Fruit fly (Drosophila melanogaster) whole organism, embryonic: ENCODE measurements around the gene na.

Experiments used
- Ada2b ChIP-seq: fragments of 200-800 bp; sonication (Bioruptor generic); IDR thresholded peaks from 2 replicates; pipeline ENCODE4 v1.3.6; 2022; ENCODE audit warnings: missing biosample characterization, missing genetic modification characterization
- Antp ChIP-seq: fragments of 200-800 bp; sonication (Bioruptor generic); optimal IDR thresholded peaks from 3 replicates; lab custom pipeline; 2016; ENCODE audit warnings: missing biosample characterization, missing genetic modification characterization
- B-H2 ChIP-seq: fragments of 200-800 bp; sonication (Bioruptor generic); optimal IDR thresholded peaks from 2 replicates; lab custom pipeline; 2018; ENCODE audit warnings: missing biosample characterization, mild to moderate bottlenecking, missing genetic modification characterization
- CG10431 ChIP-seq: fragments of 200-800 bp; sonication (Bioruptor generic); optimal IDR thresholded peaks from 3 replicates; lab custom pipeline; 2018; ENCODE audit warnings: missing biosample characterization, mild to moderate bottlenecking, missing genetic modification characterization
- CG11085 ChIP-seq: fragments of 200-800 bp; sonication (Bioruptor generic); IDR thresholded peaks from 2 replicates; pipeline ENCODE4 v1.3.6; 2022; ENCODE audit warnings: missing biosample characterization, missing genetic modification characterization
- CG12236 ChIP-seq: fragments of 200-800 bp; sonication (Bioruptor generic); optimal IDR thresholded peaks from 2 replicates; lab custom pipeline; 2016; ENCODE audit warnings: missing biosample characterization, missing genetic modification characterization
- CG18764 ChIP-seq: fragments of 200-800 bp; sonication (Bioruptor generic); optimal IDR thresholded peaks from 3 replicates; lab custom pipeline; 2016; ENCODE audit warnings: missing biosample characterization, missing genetic modification characterization
- CG2202 ChIP-seq: fragments of 200-800 bp; sonication (Bioruptor generic); optimal IDR thresholded peaks from 2 replicates; lab custom pipeline; 2018; ENCODE audit warnings: missing biosample characterization, mild to moderate bottlenecking, missing genetic modification characterization
- CG2678 ChIP-seq: fragments of 200-800 bp; sonication (Bioruptor generic); optimal IDR thresholded peaks from 3 replicates; lab custom pipeline; 2019; ENCODE audit warnings: missing biosample characterization, mild to moderate bottlenecking, missing genetic modification characterization, moderate library complexity
- CG30020 ChIP-seq: fragments of 200-800 bp; optimal IDR thresholded peaks from 2 replicates; lab custom pipeline; 2019; ENCODE audit warnings: missing biosample characterization, mild to moderate bottlenecking, missing genetic modification characterization, moderate library complexity
- CG30403 ChIP-seq: fragments of 200-800 bp; sonication (Bioruptor generic); optimal IDR thresholded peaks from 3 replicates; lab custom pipeline; 2016; ENCODE audit warnings: missing biosample characterization, missing genetic modification characterization
- CG4707 ChIP-seq: fragments of 200-800 bp; sonication (Bioruptor generic); optimal IDR thresholded peaks from 2 replicates; lab custom pipeline; 2018; ENCODE audit warnings: missing biosample characterization, mild to moderate bottlenecking, missing genetic modification characterization, moderate library complexity
- CG7271 ChIP-seq: fragments of 200-800 bp; sonication (Bioruptor generic); optimal IDR thresholded peaks from 2 replicates; lab custom pipeline; 2018; ENCODE audit warnings: missing biosample characterization, mild to moderate bottlenecking, missing genetic modification characterization, moderate library complexity
- CG9215 ChIP-seq: fragments of 200-800 bp; sonication (Bioruptor generic); IDR thresholded peaks from 2 replicates; pipeline ENCODE4 v1.3.6; 2022; ENCODE audit warnings: missing biosample characterization, missing genetic modification characterization
- CG9437 ChIP-seq: fragments of 200-800 bp; sonication (Bioruptor generic); optimal IDR thresholded peaks from 2 replicates; lab custom pipeline; 2018; ENCODE audit warnings: missing biosample characterization, mild to moderate bottlenecking, missing genetic modification characterization
- CHES-1-like ChIP-seq: fragments of 200-800 bp; sonication (Bioruptor generic); optimal IDR thresholded peaks from 2 replicates; lab custom pipeline; 2016; ENCODE audit warnings: missing biosample characterization, missing genetic modification characterization
- CkIIα-i1 ChIP-seq: fragments of 200-800 bp; sonication (Bioruptor generic); IDR thresholded peaks from 2 replicates; pipeline ENCODE4 v1.3.6; 2022; ENCODE audit warnings: missing biosample characterization, missing genetic modification characterization
- CoRest ChIP-seq: fragments of 200-800 bp; sonication (Bioruptor generic); optimal IDR thresholded peaks from 3 replicates; lab custom pipeline; 2018; ENCODE audit warnings: missing biosample characterization, mild to moderate bottlenecking, missing genetic modification characterization, moderate library complexity
- D ChIP-seq, 2 experiments: fragments of 200-800 bp in 1 of 2; fragments of >200 bp in 1 of 2; sonication (Bioruptor generic) in 1 of 2; optimal IDR thresholded peaks; 2 replicates in 1 of 2; 3 replicates in 1 of 2; lab custom pipeline; 2017; ENCODE audit warnings: mild to moderate bottlenecking in 1 of 2, missing biosample characterization in 1 of 2, missing genetic modification characterization in 1 of 2, missing genetic modification reagents in 1 of 2
- D19A ChIP-seq: fragments of 200-800 bp; optimal IDR thresholded peaks from 3 replicates; lab custom pipeline; 2019; ENCODE audit warnings: missing biosample characterization, mild to moderate bottlenecking, missing genetic modification characterization, moderate library complexity
- E2f2 ChIP-seq: fragments of 200-800 bp; sonication (Bioruptor generic); IDR thresholded peaks from 2 replicates; pipeline ENCODE4 v1.3.6; 2022; ENCODE audit warnings: missing biosample characterization, missing genetic modification characterization
- HLH4C ChIP-seq: fragments of 200-800 bp; sonication (Bioruptor generic); IDR thresholded peaks from 3 replicates; pipeline ENCODE4 v1.3.6; 2022; ENCODE audit warnings: missing biosample characterization, missing genetic modification characterization; ENCODE audit not compliant: partially characterized antibody
- Mes4 ChIP-seq: fragments of 200-800 bp; sonication (Bioruptor generic); optimal IDR thresholded peaks from 2 replicates; lab custom pipeline; 2016; ENCODE audit warnings: missing biosample characterization, missing genetic modification characterization
- Mrtf ChIP-seq: fragments of 200-800 bp; sonication (Bioruptor generic); IDR thresholded peaks from 3 replicates; pipeline ENCODE4 v1.3.6; 2022; ENCODE audit warnings: missing biosample characterization, missing genetic modification characterization
- Trl ChIP-seq, 3 experiments: fragments of >200 bp in 2 of 3; fragments of 200-800 bp in 1 of 3; sonication (Bioruptor generic) in 1 of 3; optimal IDR thresholded peaks; 2 replicates in 1 of 3; 3 replicates in 2 of 3; lab custom pipeline; 2016 to 2017; ENCODE audit warnings: missing biosample characterization in 1 of 3, missing genetic modification characterization in 1 of 3
- Xrp1 ChIP-seq: fragments of 200-800 bp; sonication (Bioruptor generic); IDR thresholded peaks from 2 replicates; pipeline ENCODE4 v1.3.6; 2022; ENCODE audit warnings: missing biosample characterization, missing genetic modification characterization
- al ChIP-seq: fragments of 200-800 bp; sonication (Bioruptor generic); IDR thresholded peaks from 2 replicates; pipeline ENCODE4 v1.3.6; 2022; ENCODE audit warnings: missing biosample characterization, missing genetic modification characterization
- ap ChIP-seq: fragments of 200-800 bp; sonication (Bioruptor generic); IDR thresholded peaks from 2 replicates; pipeline ENCODE4 v1.3.6; 2022; ENCODE audit warnings: missing biosample characterization, missing genetic modification characterization
- br ChIP-seq: fragments of >200 bp; optimal IDR thresholded peaks from 2 replicates; lab custom pipeline; 2017
- cas ChIP-seq: fragments of 200-800 bp; sonication (Bioruptor generic); IDR thresholded peaks from 2 replicates; pipeline ENCODE4 v1.3.6; 2022; ENCODE audit warnings: missing biosample characterization, missing genetic modification characterization
- cato ChIP-seq: fragments of 200-800 bp; sonication (Bioruptor generic); optimal IDR thresholded peaks from 2 replicates; lab custom pipeline; 2016; ENCODE audit warnings: missing biosample characterization, missing genetic modification characterization, borderline replicate concordance
- cg ChIP-seq: fragments of 200-800 bp; sonication (Bioruptor generic); optimal IDR thresholded peaks from 3 replicates; lab custom pipeline; 2019; ENCODE audit warnings: missing biosample characterization, mild to moderate bottlenecking, missing genetic modification characterization, moderate library complexity
- chn ChIP-seq: fragments of 200-800 bp; sonication (Bioruptor generic); optimal IDR thresholded peaks from 2 replicates; lab custom pipeline; 2016; ENCODE audit warnings: missing biosample characterization, missing genetic modification characterization
- crc ChIP-seq: fragments of 200-800 bp; sonication (Bioruptor generic); optimal IDR thresholded peaks from 2 replicates; lab custom pipeline; 2016; ENCODE audit warnings: missing biosample characterization, missing genetic modification characterization
- dimm ChIP-seq: fragments of 200-800 bp; sonication (Bioruptor generic); IDR thresholded peaks from 2 replicates; pipeline ENCODE4 v1.3.6; 2022; ENCODE audit warnings: missing biosample characterization, missing genetic modification characterization
- dm ChIP-seq: fragments of 200-800 bp; sonication (Bioruptor generic); optimal IDR thresholded peaks from 3 replicates; lab custom pipeline; 2016; ENCODE audit warnings: missing biosample characterization, missing genetic modification characterization
- dmrt11E ChIP-seq: fragments of 200-800 bp; sonication (Bioruptor generic); optimal IDR thresholded peaks from 3 replicates; lab custom pipeline; 2018; ENCODE audit warnings: missing biosample characterization, mild to moderate bottlenecking, missing genetic modification characterization, moderate library complexity
- eyg ChIP-seq: fragments of 200-800 bp; sonication (Bioruptor generic); optimal IDR thresholded peaks from 3 replicates; lab custom pipeline; 2016; ENCODE audit warnings: missing biosample characterization, missing genetic modification characterization
- fd3F ChIP-seq: fragments of 200-800 bp; sonication (Bioruptor generic); optimal IDR thresholded peaks from 2 replicates; lab custom pipeline; 2018; ENCODE audit warnings: missing biosample characterization, mild to moderate bottlenecking, missing genetic modification characterization, moderate library complexity
- gcm ChIP-seq: fragments of 200-800 bp; sonication (Bioruptor generic); optimal IDR thresholded peaks from 2 replicates; lab custom pipeline; 2019; ENCODE audit warnings: missing biosample characterization, mild to moderate bottlenecking, missing genetic modification characterization, moderate library complexity
- gsb-n ChIP-seq: fragments of 200-800 bp; sonication (Bioruptor generic); optimal IDR thresholded peaks from 3 replicates; lab custom pipeline; 2018; ENCODE audit warnings: missing biosample characterization, mild to moderate bottlenecking, missing genetic modification characterization
- lov ChIP-seq, 2 experiments: fragments of 200-800 bp in 1 of 2; fragments of >200 bp in 1 of 2; sonication (Bioruptor generic) in 1 of 2; IDR thresholded peaks in 1 of 2; optimal IDR thresholded peaks in 1 of 2; 2 replicates in 1 of 2; 3 replicates in 1 of 2; pipeline versions ENCODE4 v1.3.6 to Lab custom; 2017 to 2022; ENCODE audit warnings: missing biosample characterization in 1 of 2, missing genetic modification characterization in 1 of 2
- luna ChIP-seq: fragments of 200-800 bp; sonication (Bioruptor generic); optimal IDR thresholded peaks from 2 replicates; lab custom pipeline; 2016; ENCODE audit warnings: missing biosample characterization, missing genetic modification characterization
- onecut ChIP-seq: fragments of 200-800 bp; sonication (Bioruptor generic); IDR thresholded peaks from 2 replicates; pipeline ENCODE4 v1.3.6; 2022; ENCODE audit warnings: missing biosample characterization, missing genetic modification characterization
- pnt ChIP-seq: fragments of 200-800 bp; sonication (Bioruptor generic); optimal IDR thresholded peaks from 3 replicates; lab custom pipeline; 2016; ENCODE audit warnings: missing biosample characterization, missing genetic modification characterization
- repo ChIP-seq: fragments of 200-800 bp; sonication (Bioruptor generic); optimal IDR thresholded peaks from 2 replicates; lab custom pipeline; 2016; ENCODE audit warnings: missing biosample characterization, missing genetic modification characterization
- sim ChIP-seq: fragments of 200-800 bp; sonication (Bioruptor generic); IDR thresholded peaks from 2 replicates; pipeline ENCODE4 v1.3.6; 2022; ENCODE audit warnings: missing biosample characterization, missing genetic modification characterization
- tll ChIP-seq, 2 experiments: fragments of 200-800 bp in 1 of 2; fragments of >200 bp in 1 of 2; sonication (Bioruptor generic) in 1 of 2; optimal IDR thresholded peaks; 2 replicates each; lab custom pipeline; 2017 to 2019; ENCODE audit warnings: missing biosample characterization in 2 of 2, missing genetic modification characterization in 2 of 2, mild to moderate bottlenecking in 1 of 2, moderate library complexity in 1 of 2
- trh ChIP-seq: fragments of 200-800 bp; sonication (Bioruptor generic); optimal IDR thresholded peaks from 2 replicates; lab custom pipeline; 2016; ENCODE audit warnings: missing biosample characterization, missing genetic modification characterization
- tx ChIP-seq: fragments of 200-800 bp; sonication (Bioruptor generic); optimal IDR thresholded peaks from 2 replicates; lab custom pipeline; 2016; ENCODE audit warnings: missing biosample characterization, missing genetic modification characterization
- wek ChIP-seq: fragments of 200-800 bp; sonication (Bioruptor generic); optimal IDR thresholded peaks from 3 replicates; lab custom pipeline; 2018; ENCODE audit warnings: missing biosample characterization, mild to moderate bottlenecking, missing genetic modification characterization, moderate library complexity

Gene na

dm6 chrX:14234468-14234867, 31.7 kb upstream of the na start (continued):
- TF ChIP-seq trh (GFP tag; lab: Kevin White, UChicago), result no peak
- no peak for TF ChIP-seq CG9215 (GFP tag; lab: Robert Waterston, UW)
- no peak for TF ChIP-seq br
- no peak for TF ChIP-seq Trl (optimal IDR thresholded peaks at IDR 0.05; lab: Kevin White, UChicago)
- TF ChIP-seq Trl (GFP tag; optimal IDR thresholded peaks at IDR 0.05; lab: Kevin White, UChicago), result no peak
- no peak for TF ChIP-seq cg (GFP tag; lab: Kevin White, UChicago)
- TF ChIP-seq chn (GFP tag; lab: Kevin White, UChicago), result no peak
- no peak for TF ChIP-seq B-H2 (GFP tag; lab: Kevin White, UChicago)
- no peak for TF ChIP-seq gsb-n (tag; lab: Kevin White, UChicago)
- no peak for TF ChIP-seq pnt (GFP tag; lab: Kevin White, UChicago)
- TF ChIP-seq dimm, result no peak
- no peak for TF ChIP-seq Antp (GFP tag; lab: Kevin White, UChicago)
- no peak for TF ChIP-seq HLH4C (GFP tag; lab: Robert Waterston, UW)
- TF ChIP-seq CG7271 (tag; lab: Kevin White, UChicago), result peak; percentile 72
- no peak for TF ChIP-seq CkIIα-i1 (GFP tag; lab: Robert Waterston, UW)
- TF ChIP-seq fd3F (GFP tag; lab: Kevin White, UChicago), result no peak
- TF ChIP-seq CG4707 (GFP tag; lab: Kevin White, UChicago), result peak; percentile 20
- no peak for TF ChIP-seq Xrp1 (GFP tag; lab: Robert Waterston, UW)
- no peak for TF ChIP-seq CHES-1-like (GFP tag; lab: Kevin White, UChicago)
- no peak for TF ChIP-seq CG2678 (tag; lab: Kevin White, UChicago)
- peak; percentile 22 for TF ChIP-seq CG2202 (tag; lab: Kevin White, UChicago)
- no peak for TF ChIP-seq dm (GFP tag; lab: Kevin White, UChicago)
- TF ChIP-seq CG12236 (GFP tag; lab: Kevin White, UChicago), result no peak
- peak; percentile 49 for TF ChIP-seq CG10431 (GFP tag; lab: Kevin White, UChicago)
- TF ChIP-seq CG18764, result no peak
- no peak for TF ChIP-seq eyg (GFP tag; lab: Kevin White, UChicago)
- TF ChIP-seq al (GFP tag; lab: Robert Waterston, UW), result no peak
- TF ChIP-seq wek, result peak; percentile 74
- no peak for TF ChIP-seq ap (GFP tag; lab: Robert Waterston, UW)
- TF ChIP-seq tx (GFP tag; lab: Kevin White, UChicago), result no peak
- no peak for TF ChIP-seq cas (GFP tag; lab: Robert Waterston, UW)
- TF ChIP-seq D (optimal IDR thresholded peaks at IDR 0.05; lab: Kevin White, UChicago), result no peak
- TF ChIP-seq D (GFP tag; optimal IDR thresholded peaks at IDR 0.05; lab: Kevin White, UChicago), result no peak
- TF ChIP-seq repo (GFP tag; lab: Kevin White, UChicago), result no peak
- no peak for TF ChIP-seq CG30403 (GFP tag; lab: Kevin White, UChicago)
- TF ChIP-seq CG9437, result peak; percentile 30
- TF ChIP-seq dmrt11E, result no peak
- TF ChIP-seq gcm (GFP tag; lab: Kevin White, UChicago), result peak; percentile 58
- TF ChIP-seq CoRest, result no peak
- no peak for TF ChIP-seq Mes4

DNA sequence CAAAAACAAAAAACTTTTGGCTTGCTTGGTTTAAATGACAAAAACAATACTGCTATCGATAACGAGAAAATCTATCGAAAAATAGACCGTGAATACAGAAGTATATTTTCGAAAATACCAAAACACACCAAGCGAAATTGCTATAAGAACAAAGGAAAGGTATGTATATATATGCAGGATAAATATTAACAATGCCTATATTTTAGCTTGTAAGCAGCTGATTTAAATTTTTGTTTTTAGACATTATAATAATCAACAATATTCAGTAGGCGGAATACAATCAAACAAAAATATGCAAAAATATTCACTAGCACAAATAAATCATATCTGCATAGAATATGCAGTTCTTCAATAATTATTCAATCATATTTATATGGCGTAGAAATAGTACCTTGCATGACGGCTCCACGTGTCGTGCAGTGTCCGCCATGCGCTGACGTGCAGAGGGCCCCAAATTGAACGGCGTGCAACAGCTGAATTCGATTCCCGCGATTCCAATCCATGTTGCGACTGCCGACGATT, 28.2 kb upstream of the na start, which contains the start of the genes Fbxl4 and Dus2:
Gene Fbxl4, minus strand, starts transcription at position 51 of the 522 bp plus-strand sequence.
Gene Dus2, plus strand, starts transcription at position 116 of the 522 bp plus-strand sequence.
- TF ChIP-seq crc (peak; percentile 49), tll (GFP tag; optimal IDR thresholded peaks at IDR 0.05; lab: Kevin White, UChicago) (no peak), onecut (GFP tag; lab: Robert Waterston, UW) (peak; percentile 87), Mrtf (GFP tag; lab: Robert Waterston, UW) (peak; percentile 92), cato (GFP tag; lab: Kevin White, UChicago) (peak; percentile 88), luna (GFP tag; lab: Kevin White, UChicago) (peak; percentile 70), E2f2 (GFP tag; lab: Robert Waterston, UW) (peak; percentile 61; the same call in 1 of the 2 replicates), Ada2b (peak; percentile 94), CG11085 (GFP tag; lab: Robert Waterston, UW) (peak; percentile 91), sim (peak; percentile 60; the same call in 1 of the 2 replicates), CG30020 (peak; percentile 87), lov (optimal IDR thresholded peaks at IDR 0.05; lab: Kevin White, UChicago) (no peak), lov (GFP tag; IDR thresholded peaks at IDR 0.05; lab: Robert Waterston, UW) (peak; percentile 89; the same call in 2 of the 3 replicates), D19A (peak; percentile 80)
